Fruit fly (Drosophila melanogaster): ENCODE measurements around the gene Gss2.
"Not testable (repeated sequence)": the region's sequence is repeated elsewhere in the genome, so short reads cannot be mapped to it uniquely, and the experiment has no call there.

- TF ChIP-seq CG8478, CTCF (optimal IDR thresholded peaks at IDR 0.05): not testable (repeated sequence)
These were observed at the start of gene Gss2 for dm6 chrX:17899402-17899801.

Data from S2 (cell line).